Worm (Caenorhabditis elegans) whole organism, young adult: Measurements from ENCODE around the gene ZK354.3.
A peak's percentile ranks its signal among the peaks of the same experiment; 100 is the strongest.
"Not testable (repeated sequence)": the region's sequence is repeated elsewhere in the genome, so short reads cannot be mapped to it uniquely, and the experiment has no call there.

Experiments
- B0019.2 ChIP-seq: fragments of 200-800 bp; sonication (Bioruptor generic); conservative IDR thresholded peaks from 2 replicates; pipeline ENCODE4 v1.3.6; 2022; ENCODE audit warnings: missing genetic modification reagents, missing genetic modification characterization, missing compliant biosample characterization
- B0261.1 ChIP-seq: sonication (generic microtip); optimal IDR thresholded peaks from 2 replicates; lab custom pipeline; 2016; ENCODE audit warnings: mild to moderate bottlenecking, missing genetic modification characterization, moderate library complexity, missing compliant biosample characterization
- C06A6.2 ChIP-seq: fragments of 200-800 bp; sonication (Bioruptor generic); conservative IDR thresholded peaks from 2 replicates; pipeline ENCODE4 v1.3.6; 2022; ENCODE audit warnings: missing genetic modification characterization, missing compliant biosample characterization
- F22D6.2 ChIP-seq: sonication (generic microtip); optimal IDR thresholded peaks from 2 replicates; lab custom pipeline; 2016; ENCODE audit warnings: mild to moderate bottlenecking, missing genetic modification characterization, missing compliant biosample characterization
- F37B4.10 ChIP-seq: fragments of 200-800 bp; sonication (Bioruptor generic); IDR thresholded peaks from 2 replicates; pipeline ENCODE4 v1.3.6; 2022; ENCODE audit warnings: missing genetic modification characterization, missing compliant biosample characterization
- K11D2.4 ChIP-seq: fragments of 200-800 bp; sonication (Bioruptor generic); IDR thresholded peaks from 2 replicates; pipeline ENCODE4 v1.3.6; 2022; ENCODE audit warnings: missing genetic modification reagents, missing genetic modification characterization, missing compliant biosample characterization
- T07F8.4 ChIP-seq: sonication (generic microtip); optimal IDR thresholded peaks from 2 replicates; lab custom pipeline; 2016; ENCODE audit warnings: mild to moderate bottlenecking, missing genetic modification characterization, moderate library complexity, missing compliant biosample characterization
- T26A5.8 ChIP-seq: sonication (generic microtip); optimal IDR thresholded peaks from 2 replicates; lab custom pipeline; 2016; ENCODE audit warnings: missing genetic modification characterization, missing compliant biosample characterization
- Y79H2A.3 ChIP-seq: fragments of 200-800 bp; sonication (Bioruptor generic); conservative IDR thresholded peaks from 2 replicates; pipeline ENCODE4 v1.3.6; 2022; ENCODE audit warnings: missing genetic modification reagents, missing genetic modification characterization, missing compliant biosample characterization
- attf-6 ChIP-seq: fragments of 200-800 bp; sonication (Bioruptor generic); IDR thresholded peaks from 2 replicates; pipeline ENCODE4 v1.3.6; 2022; ENCODE audit warnings: missing genetic modification reagents, missing genetic modification characterization, missing compliant biosample characterization
- cebp-1 ChIP-seq, 2 experiments: fragments of 200-800 bp in 1 of 2; sonication (Bioruptor generic) in 1 of 2; sonication (generic microtip) in 1 of 2; IDR thresholded peaks in 1 of 2; optimal IDR thresholded peaks in 1 of 2; 2 replicates each; pipeline versions ENCODE4 v1.3.6 to Lab custom; 2017 to 2022; ENCODE audit warnings: missing compliant biosample characterization in 2 of 2, missing genetic modification characterization in 2 of 2, mild to moderate bottlenecking in 1 of 2, missing genetic modification reagents in 1 of 2, moderate library complexity in 1 of 2
- ceh-100 ChIP-seq: fragments of 200-800 bp; sonication (Bioruptor generic); IDR thresholded peaks from 2 replicates; pipeline ENCODE4 v1.3.6; 2022; ENCODE audit warnings: missing genetic modification reagents, missing genetic modification characterization, missing compliant biosample characterization
- ceh-91 ChIP-seq: fragments of 200-800 bp; sonication (Bioruptor generic); IDR thresholded peaks from 2 replicates; pipeline ENCODE4 v1.3.6; 2022; ENCODE audit warnings: missing genetic modification reagents, missing genetic modification characterization, missing compliant biosample characterization
- dpl-1 ChIP-seq: fragments of 150-350 bp; optimal IDR thresholded peaks from 2 replicates; lab custom pipeline; 2014; ENCODE audit warnings: missing biosample characterization, missing genetic modification reagents, missing genetic modification characterization
- efl-1 ChIP-seq: fragments of 150-350 bp; optimal IDR thresholded peaks from 2 replicates; lab custom pipeline; 2014; ENCODE audit warnings: missing biosample characterization, missing genetic modification reagents, missing genetic modification characterization
- hmg-1.2 ChIP-seq: fragments of 200-800 bp; sonication (Bioruptor generic); IDR thresholded peaks from 2 replicates; pipeline ENCODE4 v1.3.6; 2022; ENCODE audit warnings: missing genetic modification reagents, missing genetic modification characterization, missing compliant biosample characterization
- lsl-1 ChIP-seq: fragments of 200-800 bp; sonication (Bioruptor generic); optimal IDR thresholded peaks from 2 replicates; lab custom pipeline; 2018; ENCODE audit warnings: mild to moderate bottlenecking, missing genetic modification characterization, moderate library complexity, missing compliant biosample characterization
- madf-10 ChIP-seq: sonication (generic microtip); optimal IDR thresholded peaks from 2 replicates; lab custom pipeline; 2016; ENCODE audit warnings: mild to moderate bottlenecking, missing genetic modification characterization, missing compliant biosample characterization
- madf-3 ChIP-seq: fragments of 200-800 bp; sonication (Bioruptor generic); IDR thresholded peaks from 2 replicates; pipeline ENCODE4 v1.3.6; 2022; ENCODE audit warnings: missing genetic modification reagents, missing genetic modification characterization, missing compliant biosample characterization
- mcd-1 ChIP-seq: fragments of 200-800 bp; sonication (Bioruptor generic); IDR thresholded peaks from 2 replicates; pipeline ENCODE4 v1.3.6; 2022; ENCODE audit warnings: missing genetic modification reagents, missing genetic modification characterization, missing compliant biosample characterization
- mel-28 ChIP-seq: sonication (generic microtip); optimal IDR thresholded peaks from 2 replicates; lab custom pipeline; 2016; ENCODE audit warnings: borderline replicate concordance, mild to moderate bottlenecking, missing genetic modification characterization, missing compliant biosample characterization
- mes-4 ChIP-seq: sonication (generic microtip); optimal IDR thresholded peaks from 2 replicates; lab custom pipeline; 2016; ENCODE audit warnings: missing genotype, missing genetic modification characterization, missing compliant biosample characterization
- nfya-1 ChIP-seq: sonication (generic microtip); optimal IDR thresholded peaks from 2 replicates; lab custom pipeline; 2017; ENCODE audit warnings: antibody characterized with exemption, missing compliant biosample characterization, missing genetic modification characterization, borderline replicate concordance; ENCODE audit not compliant: insufficient read depth
- nfya-2 ChIP-seq: fragments of 200-800 bp; sonication (Bioruptor generic); IDR thresholded peaks from 2 replicates; pipeline ENCODE4 v1.3.6; 2022; ENCODE audit warnings: missing genetic modification reagents, missing genetic modification characterization, missing compliant biosample characterization
- nhr-27 ChIP-seq: fragments of 200-800 bp; sonication (Bioruptor generic); optimal IDR thresholded peaks from 2 replicates; lab custom pipeline; 2018; ENCODE audit warnings: mild to moderate bottlenecking, missing genetic modification characterization, moderate library complexity, missing compliant biosample characterization
- nhr-80 ChIP-seq: sonication (generic microtip); optimal IDR thresholded peaks from 2 replicates; lab custom pipeline; 2016; ENCODE audit warnings: missing genetic modification characterization, missing compliant biosample characterization
- pbrm-1 ChIP-seq: fragments of 200-800 bp; sonication (Bioruptor generic); IDR thresholded peaks from 2 replicates; pipeline ENCODE4 v1.3.6; 2022; ENCODE audit warnings: missing genetic modification reagents, missing genetic modification characterization, missing compliant biosample characterization
- pha-4 ChIP-seq: fragments of 150-350 bp; sonication (generic microtip); optimal IDR thresholded peaks from 2 replicates; lab custom pipeline; 2014; ENCODE audit warnings: missing biosample characterization, missing genetic modification reagents, missing genetic modification characterization
- rcor-1 ChIP-seq: fragments of 200-800 bp; sonication (Bioruptor generic); IDR thresholded peaks from 2 replicates; pipeline ENCODE4 v1.3.6; 2022; ENCODE audit warnings: missing genetic modification reagents, missing genetic modification characterization, missing compliant biosample characterization
- rpc-1 ChIP-seq, 2 experiments: fragments of 150-350 bp in 1 of 2; sonication (generic microtip) in 1 of 2; optimal IDR thresholded peaks; 2 replicates each; lab custom pipeline; 2014 to 2018; ENCODE audit warnings: missing biosample characterization in 1 of 2, missing genetic modification characterization in 1 of 2, missing genetic modification reagents in 1 of 2, missing genotype in 1 of 2
- snpc-1.1 ChIP-seq: sonication (generic microtip); optimal IDR thresholded peaks from 2 replicates; lab custom pipeline; 2017; ENCODE audit warnings: missing genetic modification characterization, mild to moderate bottlenecking, missing compliant biosample characterization, antibody characterized with exemption, moderate library complexity, missing genotype, missing genetic modification reagents; ENCODE audit not compliant: insufficient read depth
- snpc-3.4 ChIP-seq: sonication (generic microtip); optimal IDR thresholded peaks from 2 replicates; lab custom pipeline; 2017; ENCODE audit warnings: missing genetic modification characterization, mild to moderate bottlenecking, missing compliant biosample characterization, antibody characterized with exemption, moderate library complexity, missing genotype, missing genetic modification reagents
- snpc-4 ChIP-seq, 5 experiments: fragments of 150-350 bp in 1 of 5; sonication (generic microtip) in 4 of 5; optimal IDR thresholded peaks; 2 replicates each; lab custom pipeline; 2014 to 2018; ENCODE audit warnings: missing genetic modification characterization in 5 of 5, missing biosample characterization in 3 of 5, antibody characterized with exemption in 2 of 5, mild to moderate bottlenecking in 2 of 5, missing compliant biosample characterization in 2 of 5, missing genotype in 2 of 5, moderate library complexity in 2 of 5, missing genetic modification reagents in 1 of 5
- tbp1 ChIP-seq: fragments of 200-800 bp; sonication (Bioruptor generic); optimal IDR thresholded peaks from 2 replicates; lab custom pipeline; 2018; ENCODE audit warnings: mild to moderate bottlenecking, missing genetic modification characterization, missing compliant biosample characterization
- unc-130 ChIP-seq: sonication (generic microtip); optimal IDR thresholded peaks from 2 replicates; lab custom pipeline; 2016; ENCODE audit warnings: missing genetic modification reagents, missing genetic modification characterization, missing compliant biosample characterization
- zim-3 ChIP-seq: sonication (generic microtip); optimal IDR thresholded peaks from 2 replicates; lab custom pipeline; 2017; ENCODE audit warnings: mild to moderate bottlenecking, missing genetic modification characterization, moderate library complexity, missing compliant biosample characterization
- ztf-18 ChIP-seq: sonication (generic microtip); optimal IDR thresholded peaks from 2 replicates; lab custom pipeline; 2016; ENCODE audit warnings: missing genotype, mild to moderate bottlenecking, missing genetic modification characterization, missing compliant biosample characterization
- ztf-22 ChIP-seq: fragments of 200-800 bp; sonication (Bioruptor generic); optimal IDR thresholded peaks from 2 replicates; lab custom pipeline; 2018; ENCODE audit warnings: mild to moderate bottlenecking, missing genetic modification characterization, moderate library complexity, missing compliant biosample characterization
- ztf-26 ChIP-seq: sonication (generic microtip); optimal IDR thresholded peaks from 2 replicates; lab custom pipeline; 2017; ENCODE audit warnings: missing genetic modification characterization, missing compliant biosample characterization

The ZK354.3 gene

ce11 chrIV:5344168-5344567 is 34.3 kb downstream of the ZK354.3 start (continued):
- TF ChIP-seq Y79H2A.3 (GFP tag; lab: Robert Waterston, UW) (no peak), ztf-26 (no peak)

- TF ChIP-seq rpc-1 (optimal IDR thresholded peaks at IDR 0.05; lab: Kevin White, UChicago); snpc-4 (GFP tag; optimal IDR thresholded peaks at IDR 0.05; lab: Kevin White, UChicago): not testable (repeated sequence)
- TF ChIP-seq rpc-1 (tag; optimal IDR thresholded peaks at IDR 0.05; lab: Kevin White, UChicago) (peak; percentile 42), nhr-80 (tag; lab: Kevin White, UChicago) (peak; percentile 72), snpc-4 (tag; optimal IDR thresholded peaks at IDR 0.05; lab: Kevin White, UChicago) (peak in 1 of 4 experiments; percentile 35), tbp1 (GFP tag; lab: Kevin White, UChicago) (peak; percentile 75), B0261.1 (tag; lab: Kevin White, UChicago) (peak; percentile 51)
These were observed 40.8 kb downstream of the ZK354.3 start, which contains the start of gene gba-4 for ce11 chrIV:5350480-5351193. gba-4 (minus strand) TSS chrIV:5350897.

ce11 chrIV:5353364-5353763 is 43.5 kb downstream of the ZK354.3 start, which contains the start of gene Y4C6B.7:
Y4C6B.7 (minus strand) TSS chrIV:5353464.
- TF ChIP-seq nhr-27 (tag; lab: Kevin White, UChicago) (no peak), zim-3 (tag; lab: Kevin White, UChicago) (no peak), C06A6.2 (GFP tag; lab: Robert Waterston, UW) (no peak), T07F8.4 (tag; lab: Kevin White, UChicago) (no peak), nfya-1 (tag; lab: Kevin White, UChicago) (no peak), T26A5.8 (tag; lab: Kevin White, UChicago) (no peak), ceh-91 (no peak), madf-3 (no peak), mel-28 (no peak), hmg-1.2 (no peak)

ce11 chrIV:5354124-5354523 is 44.3 kb downstream of the ZK354.3 start, which contains the start of gene Y4C6B.1:
Y4C6B.1 (plus strand) TSS chrIV:5354488.
- TF ChIP-seq nfya-2 (no peak), ztf-18 (tag; lab: Kevin White, UChicago) (no peak), snpc-3.4 (tag; lab: Kevin White, UChicago) (peak; percentile 10), snpc-4 (GFP tag; optimal IDR thresholded peaks at IDR 0.05; lab: Kevin White, UChicago) (no peak), snpc-4 (tag; optimal IDR thresholded peaks at IDR 0.05; lab: Kevin White, UChicago) (peak in 3 of 4 experiments; percentile 59 to 80 (median 72)), mcd-1 (GFP tag; lab: Robert Waterston, UW) (peak; percentile 69), dpl-1 (GFP tag; lab: Kevin White, UChicago) (peak; percentile 8), lsl-1 (GFP tag; lab: Kevin White, UChicago) (peak; percentile 56), efl-1 (GFP tag; lab: Kevin White, UChicago) (peak; percentile 61), tbp1 (GFP tag; lab: Kevin White, UChicago) (peak; percentile 24)
- TF ChIP-seq, all 124 proteins: peak for 7

- no peak for TF ChIP-seq cebp-1 (GFP tag; IDR thresholded peaks at IDR 0.05; lab: Robert Waterston, UW)
- TF ChIP-seq cebp-1 (tag; optimal IDR thresholded peaks at IDR 0.05; lab: Kevin White, UChicago), result no peak
- TF ChIP-seq ceh-100 (GFP tag; lab: Robert Waterston, UW), result no peak
- TF ChIP-seq F37B4.10 (GFP tag; lab: Robert Waterston, UW), result no peak
- TF ChIP-seq rcor-1 (GFP tag; lab: Robert Waterston, UW), result no peak
- TF ChIP-seq pbrm-1 (GFP tag; lab: Robert Waterston, UW), result no peak
- TF ChIP-seq B0019.2 (GFP tag; lab: Robert Waterston, UW), result no peak
- TF ChIP-seq attf-6 (GFP tag; lab: Robert Waterston, UW), result no peak
- TF ChIP-seq ztf-22, result no peak
- no peak for TF ChIP-seq madf-10
- TF ChIP-seq pha-4 (tag; lab: Kevin White, UChicago), result no peak
- no peak for TF ChIP-seq mes-4 (tag; lab: Kevin White, UChicago)
- no peak for TF ChIP-seq unc-130 (GFP tag; lab: Kevin White, UChicago)
- TF ChIP-seq K11D2.4 (GFP tag; lab: Robert Waterston, UW), result no peak
- no peak for TF ChIP-seq F22D6.2 (tag; lab: Kevin White, UChicago)
- TF ChIP-seq snpc-1.1 (tag; lab: Kevin White, UChicago), result no peak
These were observed 44.7 kb downstream of the ZK354.3 start for ce11 chrIV:5354564-5354963.
